Fruit fly (Drosophila melanogaster): ENCODE results near the gene CG42813.
A peak's percentile ranks its signal among the peaks of the same experiment; 100 is the strongest.

The CG42813 gene

dm6 chr3R:27253136-27253920, 25.0 kb upstream of the CG42813 start, which contains the start of gene pll (continued):
- TF ChIP-seq CG9609 (GFP tag; optimal IDR thresholded peaks at IDR 0.05) (peak; percentile 53), Hsf (GFP tag; optimal IDR thresholded peaks at IDR 0.05) (peak; percentile 84), CG10654 (GFP tag; optimal IDR thresholded peaks at IDR 0.05) (peak; percentile 75), CG6689 (GFP tag; IDR thresholded peaks at IDR 0.05) (peak; percentile 88), CG2129 (GFP tag; IDR thresholded peaks at IDR 0.05; ENCODE audit: partially characterized antibody) (no peak), Kr (GFP tag; optimal IDR thresholded peaks at IDR 0.05) (no peak), NFAT (GFP tag; IDR thresholded peaks at IDR 0.05) (peak; percentile 95), chinmo (GFP tag; IDR thresholded peaks at IDR 0.05; ENCODE audit: partially characterized antibody) (0 out of 4 replicates have a peak, but pooled peaks have one; percentile 60), ewg (GFP tag; optimal IDR thresholded peaks at IDR 0.05) (peak; percentile 81), Nf-YA (GFP tag; IDR thresholded peaks at IDR 0.05) (peak; percentile 77), CG14710 (tag; optimal IDR thresholded peaks at IDR 0.05) (peak; percentile 86), dpn (GFP tag; optimal IDR thresholded peaks at IDR 0.05) (peak; percentile 84 to 90), D (optimal IDR thresholded peaks at IDR 0.05) (peak; percentile 18), D (GFP tag; optimal IDR thresholded peaks at IDR 0.05) (peak; percentile 46), CG3838 (GFP tag; optimal IDR thresholded peaks at IDR 0.05) (peak; percentile 53), org-1 (GFP tag; optimal IDR thresholded peaks at IDR 0.05) (peak; percentile 17), ranshi (GFP tag; IDR thresholded peaks at IDR 0.05) (peak; percentile 77), CG12219 (GFP tag; optimal IDR thresholded peaks at IDR 0.05) (peak; percentile 21), CG6765 (GFP tag; optimal IDR thresholded peaks at IDR 0.05) (peak; percentile 8), CG10274 (GFP tag; optimal IDR thresholded peaks at IDR 0.05) (no peak), CG1603 (tag; optimal IDR thresholded peaks at IDR 0.05) (peak; percentile 71), gce (GFP tag; IDR thresholded peaks at IDR 0.05) (peak; percentile 79; the same call in 2 of the 3 replicates), CG33557 (GFP tag; optimal IDR thresholded peaks at IDR 0.05) (peak; percentile 40), toy (GFP tag; IDR thresholded peaks at IDR 0.05) (no peak), scrt (GFP tag; optimal IDR thresholded peaks at IDR 0.05) (peak; percentile 99), CG17359 (tag; optimal IDR thresholded peaks at IDR 0.05) (peak; percentile 86), dati (GFP tag; IDR thresholded peaks at IDR 0.05) (peak; percentile 65), hb (GFP tag; IDR thresholded peaks at IDR 0.05; ENCODE audit: partially characterized antibody) (no peak), CG10462 (GFP tag; optimal IDR thresholded peaks at IDR 0.05) (peak; percentile 41), CG13894 (tag; optimal IDR thresholded peaks at IDR 0.05) (no peak), CG4404 (GFP tag; IDR thresholded peaks at IDR 0.05) (peak; percentile 81), CG17912 (GFP tag; optimal IDR thresholded peaks at IDR 0.05) (no peak), CG1832 (GFP tag; optimal IDR thresholded peaks at IDR 0.05) (no peak), Hr39 (optimal IDR thresholded peaks at IDR 0.05) (no peak), Ptx1 (GFP tag; IDR thresholded peaks at IDR 0.05) (peak; percentile 89), D19A (tag; optimal IDR thresholded peaks at IDR 0.05) (no peak), Bdp1 (GFP tag; optimal IDR thresholded peaks at IDR 0.05) (peak; percentile 25), nerfin-1 (tag; optimal IDR thresholded peaks at IDR 0.05) (peak; percentile 53), ssp (GFP tag; IDR thresholded peaks at IDR 0.05) (peak; percentile 82), ara (GFP tag; IDR thresholded peaks at IDR 0.05) (peak; percentile 80), CG8924 (tag; optimal IDR thresholded peaks at IDR 0.05) (peak; percentile 77), so (GFP tag; IDR thresholded peaks at IDR 0.05) (peak; percentile 86), Six4 (GFP tag; optimal IDR thresholded peaks at IDR 0.05) (peak; percentile 71), Spps (tag; optimal IDR thresholded peaks at IDR 0.05) (peak; percentile 57), CG8388 (GFP tag; optimal IDR thresholded peaks at IDR 0.05) (peak; percentile 76), CG15601 (tag; optimal IDR thresholded peaks at IDR 0.05) (peak; percentile 79), da (GFP tag; optimal IDR thresholded peaks at IDR 0.05) (no peak), gro (GFP tag; optimal IDR thresholded peaks at IDR 0.05) (peak; percentile 58), CG15011 (GFP tag; optimal IDR thresholded peaks at IDR 0.05) (no peak), Hmx (GFP tag; optimal IDR thresholded peaks at IDR 0.05) (peak; percentile 61)
